Worm (Caenorhabditis elegans) whole organism, young adult: ENCODE data around the gene T03G11.10.

Source experiments
- B0035.1 ChIP-seq: sonication (generic microtip); optimal IDR thresholded peaks from 2 replicates; lab custom pipeline; 2016; ENCODE audit warnings: missing genetic modification characterization, mild to moderate bottlenecking, missing compliant biosample characterization, missing genotype, missing genetic modification reagents
- B0336.3 ChIP-seq: fragments of 200-800 bp; sonication (Bioruptor generic); IDR thresholded peaks from 2 replicates; pipeline ENCODE4 v1.3.6; 2022; ENCODE audit warnings: missing genetic modification characterization, missing compliant biosample characterization
- C17E4.6 ChIP-seq: fragments of 200-800 bp; sonication (Bioruptor generic); IDR thresholded peaks from 2 replicates; pipeline ENCODE4 v1.3.6; 2022; ENCODE audit warnings: missing genetic modification reagents, missing genetic modification characterization, missing compliant biosample characterization
- F10E7.11 ChIP-seq: sonication (generic microtip); optimal IDR thresholded peaks from 2 replicates; lab custom pipeline; 2017; ENCODE audit warnings: mild to moderate bottlenecking, missing genetic modification characterization, moderate library complexity, missing compliant biosample characterization
- F52B5.7 ChIP-seq: sonication (generic microtip); optimal IDR thresholded peaks from 2 replicates; lab custom pipeline; 2016; ENCODE audit warnings: mild to moderate bottlenecking, missing genetic modification characterization, missing compliant biosample characterization
- K12H6.12 ChIP-seq: fragments of 200-800 bp; sonication (Bioruptor generic); optimal IDR thresholded peaks from 2 replicates; lab custom pipeline; 2018; ENCODE audit warnings: mild to moderate bottlenecking, missing genetic modification characterization, missing compliant biosample characterization
- ZK185.1 ChIP-seq: sonication (generic microtip); optimal IDR thresholded peaks from 2 replicates; lab custom pipeline; 2016; ENCODE audit warnings: mild to moderate bottlenecking, missing genetic modification characterization, missing compliant biosample characterization; ENCODE audit not compliant: poor library complexity, severe bottlenecking
- ama-1 ChIP-seq, 3 experiments: fragments of 150-350 bp in 1 of 3; sonication (generic microtip) in 2 of 3; optimal IDR thresholded peaks; 2 replicates each; lab custom pipeline; 2014 to 2018; ENCODE audit warnings: missing biosample characterization in 2 of 3, missing genetic modification characterization in 2 of 3, missing genetic modification reagents in 2 of 3
- atf-7 ChIP-seq: sonication (generic microtip); optimal IDR thresholded peaks from 2 replicates; lab custom pipeline; 2017; ENCODE audit warnings: mild to moderate bottlenecking, missing genetic modification characterization, missing compliant biosample characterization
- attf-5 ChIP-seq: fragments of 200-800 bp; sonication (Bioruptor generic); optimal IDR thresholded peaks from 2 replicates; lab custom pipeline; 2018; ENCODE audit warnings: mild to moderate bottlenecking, missing genetic modification characterization, missing compliant biosample characterization
- ceh-27 ChIP-seq: fragments of 200-800 bp; sonication (Bioruptor generic); optimal IDR thresholded peaks from 2 replicates; lab custom pipeline; 2018; ENCODE audit warnings: mild to moderate bottlenecking, missing genetic modification characterization, moderate library complexity, missing compliant biosample characterization
- ceh-79 ChIP-seq: sonication (generic microtip); optimal IDR thresholded peaks from 2 replicates; lab custom pipeline; 2017; ENCODE audit warnings: mild to moderate bottlenecking, missing genetic modification characterization, missing compliant biosample characterization
- dox-1 ChIP-seq: fragments of 200-800 bp; sonication (Bioruptor generic); IDR thresholded peaks from 2 replicates; pipeline ENCODE4 v1.3.6; 2022; ENCODE audit warnings: missing genetic modification reagents, missing genetic modification characterization, missing compliant biosample characterization
- ekl-4 ChIP-seq: fragments of 200-800 bp; sonication (Bioruptor generic); IDR thresholded peaks from 2 replicates; pipeline ENCODE4 v1.3.6; 2022; ENCODE audit warnings: missing genetic modification reagents, missing genetic modification characterization, missing compliant biosample characterization
- hmg-1.2 ChIP-seq: fragments of 200-800 bp; sonication (Bioruptor generic); IDR thresholded peaks from 2 replicates; pipeline ENCODE4 v1.3.6; 2022; ENCODE audit warnings: missing genetic modification reagents, missing genetic modification characterization, missing compliant biosample characterization
- hsf-1 ChIP-seq: fragments of 200-800 bp; sonication (Bioruptor generic); IDR thresholded peaks from 2 replicates; pipeline ENCODE4 v1.3.6; 2022; ENCODE audit warnings: missing genetic modification reagents, missing genetic modification characterization, missing compliant biosample characterization
- let-526 ChIP-seq: fragments of 200-800 bp; sonication (Bioruptor generic); IDR thresholded peaks from 2 replicates; pipeline ENCODE4 v1.3.6; 2022; ENCODE audit warnings: missing genetic modification reagents, missing genetic modification characterization, missing compliant biosample characterization
- lin-35 ChIP-seq, 3 experiments: fragments of 150-350 bp in 2 of 3; sonication (generic microtip) in 1 of 3; optimal IDR thresholded peaks; 2 replicates each; lab custom pipeline; 2014 to 2018; ENCODE audit warnings: missing biosample characterization in 3 of 3, missing genetic modification characterization in 3 of 3, missing genetic modification reagents in 3 of 3
- lsl-1 ChIP-seq: fragments of 200-800 bp; sonication (Bioruptor generic); optimal IDR thresholded peaks from 2 replicates; lab custom pipeline; 2018; ENCODE audit warnings: mild to moderate bottlenecking, missing genetic modification characterization, moderate library complexity, missing compliant biosample characterization
- mes-4 ChIP-seq: sonication (generic microtip); optimal IDR thresholded peaks from 2 replicates; lab custom pipeline; 2016; ENCODE audit warnings: missing genotype, missing genetic modification characterization, missing compliant biosample characterization
- nhr-120 ChIP-seq: fragments of 200-800 bp; sonication (Bioruptor generic); IDR thresholded peaks from 2 replicates; pipeline ENCODE4 v1.3.6; 2022; ENCODE audit warnings: missing genetic modification characterization, missing compliant biosample characterization
- nhr-80 ChIP-seq: sonication (generic microtip); optimal IDR thresholded peaks from 2 replicates; lab custom pipeline; 2016; ENCODE audit warnings: missing genetic modification characterization, missing compliant biosample characterization
- sea-2 ChIP-seq: fragments of 200-800 bp; sonication (Bioruptor generic); IDR thresholded peaks from 2 replicates; pipeline ENCODE4 v1.3.6; 2022; ENCODE audit warnings: missing genetic modification characterization, missing compliant biosample characterization
- snpc-1.3 ChIP-seq: sonication (generic microtip); optimal IDR thresholded peaks from 2 replicates; lab custom pipeline; 2017; ENCODE audit warnings: missing genetic modification characterization, mild to moderate bottlenecking, missing compliant biosample characterization, antibody characterized with exemption, moderate library complexity, missing genotype, missing genetic modification reagents; ENCODE audit not compliant: insufficient read depth
- unc-62 ChIP-seq: fragments of 150-350 bp; optimal IDR thresholded peaks from 2 replicates; lab custom pipeline; 2014; ENCODE audit warnings: missing biosample characterization, missing genetic modification reagents, missing genetic modification characterization
- zfh-2 ChIP-seq: fragments of 200-800 bp; sonication (Bioruptor generic); conservative IDR thresholded peaks from 2 replicates; pipeline ENCODE4 v1.3.6; 2022; ENCODE audit warnings: missing genetic modification reagents, missing genetic modification characterization, missing compliant biosample characterization
- ztf-18 ChIP-seq: sonication (generic microtip); optimal IDR thresholded peaks from 2 replicates; lab custom pipeline; 2016; ENCODE audit warnings: missing genotype, mild to moderate bottlenecking, missing genetic modification characterization, missing compliant biosample characterization
- ztf-28 ChIP-seq: fragments of 200-800 bp; sonication (Bioruptor generic); IDR thresholded peaks from 2 replicates; pipeline ENCODE4 v1.3.6; 2022; ENCODE audit warnings: missing genetic modification reagents, missing genetic modification characterization, missing compliant biosample characterization

The T03G11.10 gene

ce11 chrX:5207819-5208218 lies 36.8 kb upstream of the T03G11.10 start:
- no peak for TF ChIP-seq ekl-4 (GFP tag; lab: Robert Waterston, UW)
- TF ChIP-seq nhr-80 (tag; lab: Kevin White, UChicago), result peak; percentile 1

- TF ChIP-seq mes-4, result no peak
- no peak for TF ChIP-seq B0035.1 (tag; lab: Kevin White, UChicago)
- peak; percentile 29 for TF ChIP-seq attf-5 (GFP tag; lab: Kevin White, UChicago)
- peak; percentile 52 for TF ChIP-seq dox-1
- TF ChIP-seq ztf-18, result no peak
- no peak for TF ChIP-seq lin-35 (GFP tag; optimal IDR thresholded peaks at IDR 0.05; lab: Kevin White, UChicago)
- no peak for TF ChIP-seq K12H6.12 (tag; lab: Kevin White, UChicago)
- no peak for TF ChIP-seq B0336.3
- TF ChIP-seq snpc-1.3 (tag; lab: Kevin White, UChicago), result no peak
- peak; percentile 59; the same call in 1 of the 2 replicates for TF ChIP-seq hmg-1.2 (GFP tag; lab: Robert Waterston, UW)
- no peak for TF ChIP-seq unc-62 (GFP tag; lab: Kevin White, UChicago)
- no peak for TF ChIP-seq ZK185.1 (tag; lab: Kevin White, UChicago)
- peak; percentile 40 for TF ChIP-seq ceh-27 (GFP tag; lab: Kevin White, UChicago)
- no peak for TF ChIP-seq hsf-1 (GFP tag; lab: Robert Waterston, UW)
- TF ChIP-seq F52B5.7 (tag; lab: Kevin White, UChicago), result no peak
- no peak for TF ChIP-seq C17E4.6 (GFP tag; lab: Robert Waterston, UW)
- no peak for TF ChIP-seq let-526 (GFP tag; lab: Robert Waterston, UW)
- peak; percentile 39 for TF ChIP-seq nhr-80 (tag; lab: Kevin White, UChicago)
- TF ChIP-seq ama-1 (optimal IDR thresholded peaks at IDR 0.05; lab: Kevin White, UChicago), result no peak
- TF ChIP-seq ama-1 (GFP tag; optimal IDR thresholded peaks at IDR 0.05; lab: Kevin White, UChicago), result no peak
- TF ChIP-seq zfh-2, result peak; percentile 82
- TF ChIP-seq ceh-79 (tag; lab: Kevin White, UChicago), result no peak
- TF ChIP-seq sea-2 (GFP tag; lab: Robert Waterston, UW), result no peak
- no peak for TF ChIP-seq atf-7 (tag; lab: Kevin White, UChicago)
- TF ChIP-seq, all 124 proteins: peak for 6
Measured at ce11 chrX:5205561-5205960, 34.6 kb upstream of the T03G11.10 start, which contains the start of gene H28G03.2. Gene H28G03.2 (plus strand): TSS chrX:5205760.

DNA sequence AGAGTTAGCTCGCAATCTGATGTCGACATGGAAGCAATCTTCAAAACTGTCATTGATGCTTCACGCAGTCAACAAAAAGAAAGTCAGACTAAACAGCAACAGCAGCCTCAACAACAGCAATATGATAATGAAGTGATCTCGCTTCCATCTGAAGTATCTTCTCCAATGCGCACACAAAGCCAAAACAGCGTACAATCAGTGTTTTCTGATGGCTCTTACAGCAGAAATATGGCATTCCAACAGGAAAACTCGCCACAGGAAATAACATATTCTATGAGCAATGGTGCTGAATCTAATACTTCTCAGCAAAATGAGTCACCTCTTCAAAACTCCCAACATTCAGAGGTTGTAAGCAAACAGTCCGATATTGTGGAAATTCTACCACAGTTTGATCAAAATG lies 31.9 kb upstream of the T03G11.10 start:
- no peak for TF ChIP-seq lsl-1 (GFP tag; lab: Kevin White, UChicago)
- TF ChIP-seq, all 124 proteins: peak for 0

- TF ChIP-seq nhr-120 (GFP tag; lab: Robert Waterston, UW) (no peak), nhr-80 (tag; lab: Kevin White, UChicago) (peak; percentile 41), dox-1 (no peak)
Measured at ce11 chrX:5202399-5202798, 31.4 kb upstream of the T03G11.10 start.

ce11 chrX:5201860-5202259 lies 30.9 kb upstream of the T03G11.10 start:
- TF ChIP-seq K12H6.12 (tag; lab: Kevin White, UChicago) (peak; percentile 34), F10E7.11 (no peak)

DNA sequence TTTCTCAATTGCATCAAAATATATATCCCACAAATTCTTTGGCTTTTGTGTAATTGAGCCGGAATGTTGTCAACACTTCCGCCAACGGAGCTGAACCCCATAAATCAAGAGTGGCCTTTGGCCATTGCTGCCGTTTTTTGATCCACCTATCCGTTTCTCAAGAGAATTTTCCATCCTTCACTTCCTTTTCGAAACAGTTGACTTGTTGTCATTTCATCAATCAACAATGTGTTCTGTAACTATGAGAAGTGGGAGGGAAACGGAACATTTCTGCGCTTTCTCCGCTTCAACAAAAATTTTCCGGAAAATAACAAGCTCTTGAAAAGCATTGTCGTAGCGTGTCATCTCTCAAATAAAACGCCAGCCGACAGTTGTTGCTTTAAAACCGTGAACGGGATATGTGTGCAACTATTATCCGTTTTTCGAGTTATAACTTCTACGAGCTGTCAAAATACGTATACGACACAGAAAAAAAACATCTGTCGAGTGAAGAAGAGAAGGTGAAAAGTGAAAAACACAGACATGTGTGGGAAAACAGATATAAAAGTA lies 28.9 kb upstream of the T03G11.10 start:
- no peak for TF ChIP-seq ztf-28 (GFP tag; lab: Robert Waterston, UW)
